Fruit fly (Drosophila melanogaster) whole organism, embryonic: Measurements from ENCODE around the gene CG9933.

ENCODE experiments used
- Atf-2 ChIP-seq: fragments of 200-800 bp; sonication (Bioruptor generic); optimal IDR thresholded peaks from 2 replicates; lab custom pipeline; 2016; ENCODE audit warnings: missing biosample characterization, missing genetic modification characterization
- Bteb2 ChIP-seq: fragments of 200-800 bp; sonication (Bioruptor generic); optimal IDR thresholded peaks from 2 replicates; lab custom pipeline; 2016; ENCODE audit warnings: missing biosample characterization, missing genetic modification characterization
- CG10366 ChIP-seq: fragments of 200-800 bp; sonication (Bioruptor generic); IDR thresholded peaks from 2 replicates; pipeline ENCODE4 v1.3.6; 2022; ENCODE audit warnings: missing biosample characterization, missing genetic modification characterization
- CG10654 ChIP-seq: fragments of 200-800 bp; sonication (Bioruptor generic); optimal IDR thresholded peaks from 2 replicates; lab custom pipeline; 2016; ENCODE audit warnings: missing biosample characterization, missing genetic modification characterization
- CG11085 ChIP-seq: fragments of 200-800 bp; sonication (Bioruptor generic); IDR thresholded peaks from 2 replicates; pipeline ENCODE4 v1.3.6; 2022; ENCODE audit warnings: missing biosample characterization, missing genetic modification characterization
- CG1233 ChIP-seq: fragments of 200-800 bp; sonication (Bioruptor generic); optimal IDR thresholded peaks from 4 replicates; lab custom pipeline; 2018; ENCODE audit warnings: missing biosample characterization, mild to moderate bottlenecking, missing genetic modification characterization
- CG14050 ChIP-seq: fragments of 200-800 bp; sonication (Bioruptor generic); IDR thresholded peaks from 3 replicates; pipeline ENCODE4 v1.3.6; 2022; ENCODE audit warnings: missing biosample characterization, missing genetic modification characterization
- CG14441 ChIP-seq: fragments of 200-800 bp; sonication (Bioruptor generic); IDR thresholded peaks from 2 replicates; pipeline ENCODE4 v1.3.6; 2022; ENCODE audit warnings: missing biosample characterization, missing genetic modification characterization
- CG14710 ChIP-seq: fragments of 200-800 bp; sonication (Bioruptor generic); optimal IDR thresholded peaks from 3 replicates; lab custom pipeline; 2019; ENCODE audit warnings: missing biosample characterization, mild to moderate bottlenecking, missing genetic modification characterization, moderate library complexity
- CG15011 ChIP-seq: fragments of 200-800 bp; sonication (Bioruptor generic); optimal IDR thresholded peaks from 3 replicates; lab custom pipeline; 2018; ENCODE audit warnings: missing biosample characterization, mild to moderate bottlenecking, missing genetic modification characterization
- CG15601 ChIP-seq: fragments of 200-800 bp; sonication (Bioruptor generic); optimal IDR thresholded peaks from 3 replicates; lab custom pipeline; 2019; ENCODE audit warnings: missing biosample characterization, mild to moderate bottlenecking, missing genetic modification characterization, moderate library complexity
- CG15696 ChIP-seq: fragments of 200-800 bp; sonication (Bioruptor generic); optimal IDR thresholded peaks from 2 replicates; lab custom pipeline; 2019; ENCODE audit warnings: missing biosample characterization, mild to moderate bottlenecking, missing genetic modification characterization, moderate library complexity
- CG16815 ChIP-seq: fragments of 200-800 bp; sonication (Bioruptor generic); optimal IDR thresholded peaks from 3 replicates; lab custom pipeline; 2017; ENCODE audit warnings: missing biosample characterization, mild to moderate bottlenecking, missing genetic modification characterization
- CG3065 ChIP-seq: fragments of 200-800 bp; sonication (Bioruptor generic); optimal IDR thresholded peaks from 2 replicates; lab custom pipeline; 2016; ENCODE audit warnings: missing biosample characterization, missing genetic modification characterization
- CG42726 ChIP-seq: fragments of 200-800 bp; sonication (Bioruptor generic); IDR thresholded peaks from 2 replicates; pipeline ENCODE4 v1.3.6; 2022; ENCODE audit warnings: missing biosample characterization, missing genetic modification characterization; ENCODE audit not compliant: partially characterized antibody
- CG5180 ChIP-seq: fragments of 200-800 bp; sonication (Bioruptor generic); optimal IDR thresholded peaks from 3 replicates; lab custom pipeline; 2017; ENCODE audit warnings: missing biosample characterization, missing genetic modification characterization, mild to moderate bottlenecking, moderate library complexity, missing genetic modification reagents
- CG7745 ChIP-seq: fragments of 200-800 bp; sonication (Bioruptor generic); optimal IDR thresholded peaks from 2 replicates; lab custom pipeline; 2018; ENCODE audit warnings: missing biosample characterization, mild to moderate bottlenecking, missing genetic modification characterization, moderate library complexity
- CG7987 ChIP-seq: fragments of 200-800 bp; sonication (Bioruptor generic); optimal IDR thresholded peaks from 2 replicates; lab custom pipeline; 2018; ENCODE audit warnings: missing biosample characterization, mild to moderate bottlenecking, missing genetic modification characterization, moderate library complexity
- CG8478 ChIP-seq: fragments of >200 bp; optimal IDR thresholded peaks from 2 replicates; lab custom pipeline; 2018
- CG8944 ChIP-seq: fragments of 200-800 bp; sonication (Bioruptor generic); optimal IDR thresholded peaks from 3 replicates; lab custom pipeline; 2016; ENCODE audit warnings: missing biosample characterization, missing genetic modification characterization
- CoRest ChIP-seq: fragments of 200-800 bp; sonication (Bioruptor generic); optimal IDR thresholded peaks from 3 replicates; lab custom pipeline; 2018; ENCODE audit warnings: missing biosample characterization, mild to moderate bottlenecking, missing genetic modification characterization, moderate library complexity
- Doc2 ChIP-seq: fragments of 200-800 bp; sonication (Bioruptor generic); IDR thresholded peaks from 2 replicates; pipeline ENCODE4 v1.3.6; 2022; ENCODE audit warnings: missing biosample characterization, missing genetic modification characterization
- H15 ChIP-seq: fragments of 200-800 bp; sonication (Bioruptor generic); IDR thresholded peaks from 3 replicates; pipeline ENCODE4 v1.3.6; 2022; ENCODE audit warnings: missing biosample characterization, missing genetic modification characterization
- Oaz ChIP-seq: fragments of 200-800 bp; sonication (Bioruptor generic); IDR thresholded peaks from 2 replicates; pipeline ENCODE4 v1.3.6; 2022; ENCODE audit warnings: missing biosample characterization, missing genetic modification characterization
- Oli ChIP-seq: fragments of 200-800 bp; sonication (Bioruptor generic); optimal IDR thresholded peaks from 2 replicates; lab custom pipeline; 2018; ENCODE audit warnings: missing biosample characterization, mild to moderate bottlenecking, missing genetic modification characterization, moderate library complexity
- Sox100B ChIP-seq: fragments of 200-800 bp; sonication (Bioruptor generic); optimal IDR thresholded peaks from 3 replicates; lab custom pipeline; 2018; ENCODE audit warnings: missing biosample characterization, mild to moderate bottlenecking, missing genetic modification characterization
- al ChIP-seq: fragments of 200-800 bp; sonication (Bioruptor generic); IDR thresholded peaks from 2 replicates; pipeline ENCODE4 v1.3.6; 2022; ENCODE audit warnings: missing biosample characterization, missing genetic modification characterization
- aop ChIP-seq: fragments of 200-800 bp; sonication (Bioruptor generic); IDR thresholded peaks from 2 replicates; pipeline ENCODE4 v1.3.6; 2022; ENCODE audit warnings: missing biosample characterization, missing genetic modification characterization
- ara ChIP-seq: fragments of 200-800 bp; sonication (Bioruptor generic); IDR thresholded peaks from 2 replicates; pipeline ENCODE4 v1.3.6; 2022; ENCODE audit warnings: missing biosample characterization, missing genetic modification characterization
- caup ChIP-seq: fragments of 200-800 bp; sonication (Bioruptor generic); optimal IDR thresholded peaks from 3 replicates; lab custom pipeline; 2017; ENCODE audit warnings: missing biosample characterization, mild to moderate bottlenecking, missing genetic modification characterization, moderate library complexity; ENCODE audit not compliant: severe bottlenecking
- ci ChIP-seq: fragments of 200-800 bp; sonication (Bioruptor generic); IDR thresholded peaks from 3 replicates; pipeline ENCODE4 v1.3.6; 2022; ENCODE audit warnings: missing biosample characterization, missing genetic modification characterization
- crol ChIP-seq: fragments of 200-800 bp; sonication (Bioruptor generic); IDR thresholded peaks from 2 replicates; pipeline ENCODE4 v1.3.6; 2022; ENCODE audit warnings: missing biosample characterization, missing genetic modification characterization
- da ChIP-seq: fragments of 200-800 bp; sonication (Bioruptor generic); optimal IDR thresholded peaks from 2 replicates; lab custom pipeline; 2016; ENCODE audit warnings: missing biosample characterization, missing genetic modification characterization
- dimm ChIP-seq: fragments of 200-800 bp; sonication (Bioruptor generic); IDR thresholded peaks from 2 replicates; pipeline ENCODE4 v1.3.6; 2022; ENCODE audit warnings: missing biosample characterization, missing genetic modification characterization
- emc ChIP-seq: fragments of 200-800 bp; sonication (Bioruptor generic); optimal IDR thresholded peaks from 2 replicates; lab custom pipeline; 2016; ENCODE audit warnings: missing biosample characterization, missing genetic modification characterization
- gcm ChIP-seq: fragments of 200-800 bp; sonication (Bioruptor generic); optimal IDR thresholded peaks from 2 replicates; lab custom pipeline; 2019; ENCODE audit warnings: missing biosample characterization, mild to moderate bottlenecking, missing genetic modification characterization, moderate library complexity
- hb ChIP-seq: fragments of 200-800 bp; sonication (Bioruptor generic); IDR thresholded peaks from 3 replicates; pipeline ENCODE4 v1.3.6; 2022; ENCODE audit warnings: missing biosample characterization, missing genetic modification characterization; ENCODE audit not compliant: partially characterized antibody
- lilli ChIP-seq: fragments of 200-800 bp; sonication (Bioruptor generic); optimal IDR thresholded peaks from 3 replicates; lab custom pipeline; 2016; ENCODE audit warnings: missing biosample characterization, missing genetic modification characterization
- org-1 ChIP-seq: fragments of 200-800 bp; sonication (Bioruptor generic); optimal IDR thresholded peaks from 2 replicates; lab custom pipeline; 2017; ENCODE audit warnings: missing biosample characterization, missing genetic modification characterization
- peb ChIP-seq: fragments of 200-800 bp; sonication (Bioruptor generic); IDR thresholded peaks from 2 replicates; pipeline ENCODE4 v1.3.6; 2022; ENCODE audit warnings: missing biosample characterization, missing genetic modification characterization
- pros ChIP-seq: fragments of 200-800 bp; sonication (Bioruptor generic); optimal IDR thresholded peaks from 3 replicates; lab custom pipeline; 2019; ENCODE audit warnings: missing biosample characterization, mild to moderate bottlenecking, missing genetic modification characterization, moderate library complexity
- scrt ChIP-seq: fragments of 200-800 bp; sonication (Bioruptor generic); optimal IDR thresholded peaks from 2 replicates; lab custom pipeline; 2018; ENCODE audit warnings: missing biosample characterization, mild to moderate bottlenecking, missing genetic modification characterization, moderate library complexity
- sd ChIP-seq: fragments of 200-800 bp; sonication (Bioruptor generic); optimal IDR thresholded peaks from 3 replicates; lab custom pipeline; 2018; ENCODE audit warnings: missing biosample characterization, mild to moderate bottlenecking, missing genetic modification characterization, moderate library complexity
- sima ChIP-seq: fragments of 200-800 bp; sonication (Bioruptor generic); optimal IDR thresholded peaks from 2 replicates; lab custom pipeline; 2016; ENCODE audit warnings: missing biosample characterization, missing genetic modification characterization
- slbo ChIP-seq: fragments of 200-800 bp; sonication (Bioruptor generic); IDR thresholded peaks from 2 replicates; pipeline ENCODE4 v1.3.6; 2022; ENCODE audit warnings: missing biosample characterization, missing genetic modification characterization
- slou ChIP-seq: fragments of 200-800 bp; sonication (Bioruptor generic); optimal IDR thresholded peaks from 3 replicates; lab custom pipeline; 2016; ENCODE audit warnings: missing biosample characterization, missing genetic modification characterization
- tap ChIP-seq: fragments of 200-800 bp; optimal IDR thresholded peaks from 3 replicates; lab custom pipeline; 2019; ENCODE audit warnings: missing biosample characterization, mild to moderate bottlenecking, missing genetic modification characterization, moderate library complexity
- toy ChIP-seq: fragments of 200-800 bp; sonication (Bioruptor generic); IDR thresholded peaks from 2 replicates; pipeline ENCODE4 v1.3.6; 2022; ENCODE audit warnings: missing biosample characterization, missing genetic modification characterization
- usp ChIP-seq: fragments of >200 bp; optimal IDR thresholded peaks from 2 replicates; lab custom pipeline; 2017; ENCODE audit warnings: missing biosample characterization, missing genetic modification characterization
- vfl ChIP-seq: fragments of 200-800 bp; sonication (Bioruptor generic); optimal IDR thresholded peaks from 2 replicates; lab custom pipeline; 2016; ENCODE audit warnings: missing biosample characterization, missing genetic modification characterization
- wdn ChIP-seq: fragments of 200-800 bp; sonication (Bioruptor generic); IDR thresholded peaks from 2 replicates; pipeline ENCODE4 v1.3.6; 2022; ENCODE audit warnings: missing biosample characterization, missing genetic modification characterization
- yki ChIP-seq: fragments of >200 bp; optimal IDR thresholded peaks from 3 replicates; lab custom pipeline; 2018
- zf30C ChIP-seq: fragments of 200-800 bp; sonication (Bioruptor generic); optimal IDR thresholded peaks from 3 replicates; lab custom pipeline; 2018; ENCODE audit warnings: missing biosample characterization, mild to moderate bottlenecking, missing genetic modification characterization

The CG9933 gene

dm6 chr2L:12974045-12974539 lies 47.0 kb downstream of the CG9933 start, which contains the start of gene Vha68-2 (continued):
- TF ChIP-seq CoRest (tag; lab: Kevin White, UChicago) (peak; percentile 54), CG15601 (tag; lab: Kevin White, UChicago) (peak; percentile 28), CG1233 (no peak), CG5180 (GFP tag; lab: Kevin White, UChicago) (no peak), sd (tag; lab: Kevin White, UChicago) (no peak), sima (GFP tag; lab: Kevin White, UChicago) (no peak), CG10654 (GFP tag; lab: Kevin White, UChicago) (no peak), org-1 (GFP tag; lab: Kevin White, UChicago) (peak; percentile 55), al (no peak), CG15011 (no peak), crol (GFP tag; lab: Robert Waterston, UW) (peak; percentile 73), lilli (GFP tag; lab: Kevin White, UChicago) (peak; percentile 47), CG14441 (GFP tag; lab: Robert Waterston, UW) (no peak), CG11085 (GFP tag; lab: Robert Waterston, UW) (no peak), aop (GFP tag; lab: Robert Waterston, UW) (no peak), zf30C (no peak), slou (GFP tag; lab: Kevin White, UChicago) (no peak), scrt (GFP tag; lab: Kevin White, UChicago) (peak; percentile 29), H15 (GFP tag; lab: Robert Waterston, UW) (no peak), Oaz (GFP tag; lab: Robert Waterston, UW) (no peak), Sox100B (GFP tag; lab: Kevin White, UChicago) (no peak), Bteb2 (GFP tag; lab: Kevin White, UChicago) (peak; percentile 50), CG15696 (no peak), gcm (no peak), dimm (GFP tag; lab: Robert Waterston, UW) (no peak), da (GFP tag; lab: Kevin White, UChicago) (no peak), caup (GFP tag; lab: Kevin White, UChicago) (peak; percentile 61), ara (GFP tag; lab: Robert Waterston, UW) (no peak), CG7745 (tag; lab: Kevin White, UChicago) (no peak), vfl (GFP tag; lab: Kevin White, UChicago) (peak; percentile 24), CG3065 (GFP tag; lab: Kevin White, UChicago) (no peak), hb (GFP tag; lab: Robert Waterston, UW) (peak; percentile 71), Doc2 (GFP tag; lab: Robert Waterston, UW) (no peak), toy (GFP tag; lab: Robert Waterston, UW) (no peak), CG42726 (GFP tag; lab: Robert Waterston, UW) (no peak), Atf-2 (GFP tag; lab: Kevin White, UChicago) (peak; percentile 25), CG14710 (peak; percentile 99), CG8478 (lab: Kevin White, UChicago) (no peak), emc (GFP tag; lab: Kevin White, UChicago) (no peak), CG7987 (GFP tag; lab: Kevin White, UChicago) (peak; percentile 71), CG14050 (GFP tag; lab: Robert Waterston, UW) (peak; percentile 20; the same call in 1 of the 3 replicates), slbo (peak; percentile 73), Oli (peak; percentile 36), yki (lab: Kevin White, UChicago) (no peak), CG8944 (GFP tag; lab: Kevin White, UChicago) (peak; percentile 51), tap (tag; lab: Kevin White, UChicago) (no peak), ci (GFP tag; lab: Robert Waterston, UW) (peak; percentile 92), usp (GFP tag; lab: Kevin White, UChicago) (no peak), peb (no peak), CG10366 (GFP tag; lab: Robert Waterston, UW) (peak; percentile 58), wdn (GFP tag; lab: Robert Waterston, UW) (peak; percentile 55; the same call in 1 of the 2 replicates), CG16815 (GFP tag; lab: Kevin White, UChicago) (no peak), pros (GFP tag; lab: Kevin White, UChicago) (no peak)
